Worm (Caenorhabditis elegans): ENCODE data around the gene F42H10.3.
A peak's percentile ranks its signal among the peaks of the same experiment; 100 is the strongest.

F42H10.3 gene

ce11 chrIII:8504176-8504763, 20.3 kb downstream of the F42H10.3 start:
- no peak for TF ChIP-seq lin-32 (GFP tag; optimal IDR thresholded peaks at IDR 0.05)
- TF ChIP-seq mab-5 (tag; optimal IDR thresholded peaks at IDR 0.05): no peak
- TF ChIP-seq nhr-2 (tag; optimal IDR thresholded peaks at IDR 0.05): peak; percentile 68
- peak; percentile 68 for TF ChIP-seq ham-2 (GFP tag; optimal IDR thresholded peaks at IDR 0.05)

- TF ChIP-seq nhr-2 (tag; optimal IDR thresholded peaks at IDR 0.05): peak; percentile 68
- peak; percentile 72 for TF ChIP-seq lin-32 (GFP tag; optimal IDR thresholded peaks at IDR 0.05)
- no peak for TF ChIP-seq cnd-1 (tag; optimal IDR thresholded peaks at IDR 0.05)
- no peak for TF ChIP-seq zip-8 (tag; optimal IDR thresholded peaks at IDR 0.05)
These were observed 22.4 kb downstream of the F42H10.3 start for ce11 chrIII:8506348-8506747.

ce11 chrIII:8509218-8509617, 25.3 kb downstream of the F42H10.3 start:
- TF ChIP-seq mls-2 (tag; optimal IDR thresholded peaks at IDR 0.05): no peak
- TF ChIP-seq elt-1 (tag; optimal IDR thresholded peaks at IDR 0.05; ENCODE audit: borderline replicate concordance, insufficient read depth): no peak
- no peak for TF ChIP-seq unc-39 (tag; optimal IDR thresholded peaks at IDR 0.05)
- TF ChIP-seq unc-62 (GFP tag; optimal IDR thresholded peaks at IDR 0.05): no peak
- no peak for TF ChIP-seq flh-1 (GFP tag; optimal IDR thresholded peaks at IDR 0.05)
- no peak for TF ChIP-seq lin-13 (tag; optimal IDR thresholded peaks at IDR 0.05)
- TF ChIP-seq lin-32 (GFP tag; optimal IDR thresholded peaks at IDR 0.05): no peak
- no peak for TF ChIP-seq pha-4 (tag; optimal IDR thresholded peaks at IDR 0.05)
- TF ChIP-seq ceh-43 (GFP tag; optimal IDR thresholded peaks at IDR 0.05): no peak
- TF ChIP-seq drap-1 (GFP tag; optimal IDR thresholded peaks at IDR 0.05): no peak
- TF ChIP-seq lsy-2 (tag; optimal IDR thresholded peaks at IDR 0.05): no peak
- no peak for TF ChIP-seq unc-120 (tag; optimal IDR thresholded peaks at IDR 0.05; ENCODE audit: poor library complexity, severe bottlenecking)
- TF ChIP-seq nhr-28 (tag; optimal IDR thresholded peaks at IDR 0.05): no peak
- TF ChIP-seq blmp-1 (tag; optimal IDR thresholded peaks at IDR 0.05): no peak
- TF ChIP-seq mep-1 (tag; optimal IDR thresholded peaks at IDR 0.05): no peak
- no peak for TF ChIP-seq ceh-83 (GFP tag; optimal IDR thresholded peaks at IDR 0.05)
- TF ChIP-seq cnd-1 (tag; optimal IDR thresholded peaks at IDR 0.05): no peak
- TF ChIP-seq hlh-1 (tag; optimal IDR thresholded peaks at IDR 0.05): no peak

ce11 chrIII:8509644-8510393, 25.9 kb downstream of the F42H10.3 start:
- TF ChIP-seq unc-39 (tag; optimal IDR thresholded peaks at IDR 0.05) (no peak), nhr-12 (tag; optimal IDR thresholded peaks at IDR 0.05) (no peak), cnd-1 (tag; optimal IDR thresholded peaks at IDR 0.05) (no peak), ces-1 (GFP tag; optimal IDR thresholded peaks at IDR 0.05) (peak; percentile 95), hlh-1 (tag; optimal IDR thresholded peaks at IDR 0.05) (no peak), mls-2 (tag; optimal IDR thresholded peaks at IDR 0.05) (peak; percentile 36), unc-120 (tag; optimal IDR thresholded peaks at IDR 0.05; ENCODE audit: poor library complexity, severe bottlenecking) (no peak), nhr-76 (tag; optimal IDR thresholded peaks at IDR 0.05) (no peak)

- no peak for TF ChIP-seq hlh-1 (tag; optimal IDR thresholded peaks at IDR 0.05)
- peak; percentile 82 for TF ChIP-seq ces-1 (GFP tag; optimal IDR thresholded peaks at IDR 0.05)
These were observed 27.8 kb downstream of the F42H10.3 start for ce11 chrIII:8511711-8512110.

- TF ChIP-seq lin-32 (GFP tag; optimal IDR thresholded peaks at IDR 0.05): no peak
- TF ChIP-seq bed-3 (GFP tag; optimal IDR thresholded peaks at IDR 0.05): no peak
- no peak for TF ChIP-seq lsy-2 (tag; optimal IDR thresholded peaks at IDR 0.05)
- TF ChIP-seq unc-120 (tag; optimal IDR thresholded peaks at IDR 0.05; ENCODE audit: poor library complexity, severe bottlenecking): no peak
- no peak for TF ChIP-seq ztf-11 (tag; optimal IDR thresholded peaks at IDR 0.05)
- TF ChIP-seq ceh-83 (GFP tag; optimal IDR thresholded peaks at IDR 0.05): no peak
- no peak for TF ChIP-seq snpc-4 (tag; optimal IDR thresholded peaks at IDR 0.05)
- peak; percentile 4 for TF ChIP-seq mls-2 (tag; optimal IDR thresholded peaks at IDR 0.05)
- TF ChIP-seq lin-13 (tag; optimal IDR thresholded peaks at IDR 0.05): peak; percentile 4
- no peak for TF ChIP-seq flh-1 (GFP tag; optimal IDR thresholded peaks at IDR 0.05)
- no peak for TF ChIP-seq mab-5 (tag; optimal IDR thresholded peaks at IDR 0.05)
- no peak for TF ChIP-seq ham-2 (GFP tag; optimal IDR thresholded peaks at IDR 0.05)
These were observed 28.5 kb downstream of the F42H10.3 start for ce11 chrIII:8512279-8512942.

Data from whole organism, mixed stage, embryonic.